Fruit fly (Drosophila melanogaster): Measurements from ENCODE around the gene Fdx1.

Gene Fdx1

dm6 chr3L:9401354-9402156 lies 30.5 kb upstream of the Fdx1 start (continued):
- no peak for TF ChIP-seq CG10669 (GFP tag; optimal IDR thresholded peaks at IDR 0.05)
- TF ChIP-seq Sox102F (GFP tag; optimal IDR thresholded peaks at IDR 0.05): no peak
- TF ChIP-seq CG8319 (GFP tag; optimal IDR thresholded peaks at IDR 0.05): no peak
- TF ChIP-seq Ets96B (tag; optimal IDR thresholded peaks at IDR 0.05): no peak
- TF ChIP-seq lz (GFP tag; optimal IDR thresholded peaks at IDR 0.05): no peak
- peak; percentile 15 for TF ChIP-seq CG16779 (tag; optimal IDR thresholded peaks at IDR 0.05)
- no peak for TF ChIP-seq spab (GFP tag; optimal IDR thresholded peaks at IDR 0.05)
- no peak for TF ChIP-seq CG3032 (tag; optimal IDR thresholded peaks at IDR 0.05)
- no peak for TF ChIP-seq Eip93F (GFP tag; optimal IDR thresholded peaks at IDR 0.05)
- no peak for TF ChIP-seq Eip75B (GFP tag; optimal IDR thresholded peaks at IDR 0.05)
- TF ChIP-seq Ets21C (GFP tag; optimal IDR thresholded peaks at IDR 0.05): no peak
- no peak for TF ChIP-seq dac (GFP tag; optimal IDR thresholded peaks at IDR 0.05)
- TF ChIP-seq CG31627 (GFP tag; optimal IDR thresholded peaks at IDR 0.05): no peak
- TF ChIP-seq Smox (GFP tag; optimal IDR thresholded peaks at IDR 0.05): no peak
- no peak for TF ChIP-seq acj6 (GFP tag; optimal IDR thresholded peaks at IDR 0.05)
- TF ChIP-seq fd59A (GFP tag; optimal IDR thresholded peaks at IDR 0.05): no peak
- no peak for TF ChIP-seq fd85E (GFP tag; optimal IDR thresholded peaks at IDR 0.05)
- no peak for TF ChIP-seq CG10631 (GFP tag; optimal IDR thresholded peaks at IDR 0.05)

dm6 chr3L:9400697-9401353 lies 29.8 kb upstream of the Fdx1 start:
- TF ChIP-seq CG15336 (GFP tag; IDR thresholded peaks at IDR 0.05) (peak; percentile 43; the same call in 1 of the 2 replicates), CG6163 (GFP tag; IDR thresholded peaks at IDR 0.05) (0 out of 3 replicates have a peak, but pooled peaks have one; percentile 24), CG1621 (tag; optimal IDR thresholded peaks at IDR 0.05) (peak; percentile 58), Ets21C (GFP tag; optimal IDR thresholded peaks at IDR 0.05) (no peak), salr (GFP tag; optimal IDR thresholded peaks at IDR 0.05) (no peak)

- TF ChIP-seq CG1621 (tag; optimal IDR thresholded peaks at IDR 0.05) (peak; percentile 55), CG11294 (GFP tag; IDR thresholded peaks at IDR 0.05) (no peak), Ets96B (tag; optimal IDR thresholded peaks at IDR 0.05) (no peak), Sox14 (GFP tag; optimal IDR thresholded peaks at IDR 0.05) (peak; percentile 13)
Observed at dm6 chr3L:9399855-9400254, 28.8 kb upstream of the Fdx1 start.

- TF ChIP-seq Met (GFP tag; optimal IDR thresholded peaks at IDR 0.05) (peak; percentile 64), Hr4 (GFP tag; optimal IDR thresholded peaks at IDR 0.05) (no peak), achi (GFP tag; optimal IDR thresholded peaks at IDR 0.05) (peak; percentile 5), Sox102F (GFP tag; optimal IDR thresholded peaks at IDR 0.05) (peak; percentile 64), fd85E (GFP tag; optimal IDR thresholded peaks at IDR 0.05) (no peak), Eip93F (GFP tag; optimal IDR thresholded peaks at IDR 0.05) (peak; percentile 61), ss (GFP tag; optimal IDR thresholded peaks at IDR 0.05) (peak in 1 of 2 experiments; percentile 10), CG8632 (GFP tag; optimal IDR thresholded peaks at IDR 0.05) (peak; percentile 26), CG6163 (GFP tag; IDR thresholded peaks at IDR 0.05) (no peak), CG9139 (GFP tag; optimal IDR thresholded peaks at IDR 0.05) (no peak), CG6276 (GFP tag; optimal IDR thresholded peaks at IDR 0.05) (no peak), Smox (GFP tag; optimal IDR thresholded peaks at IDR 0.05) (no peak), CG15336 (GFP tag; IDR thresholded peaks at IDR 0.05) (no peak), esn (GFP tag; optimal IDR thresholded peaks at IDR 0.05) (peak; percentile 61), CG11294 (GFP tag; IDR thresholded peaks at IDR 0.05) (no peak), Ets96B (tag; optimal IDR thresholded peaks at IDR 0.05) (no peak), CG6854 (GFP tag; optimal IDR thresholded peaks at IDR 0.05) (peak; percentile 9), Eip75B (GFP tag; optimal IDR thresholded peaks at IDR 0.05) (peak; percentile 7), OdsH (GFP tag; optimal IDR thresholded peaks at IDR 0.05) (no peak), dac (GFP tag; optimal IDR thresholded peaks at IDR 0.05) (no peak), Sox15 (GFP tag; optimal IDR thresholded peaks at IDR 0.05) (no peak), svp (GFP tag) (peak; percentile 59), CG32006 (GFP tag; optimal IDR thresholded peaks at IDR 0.05) (no peak), lz (GFP tag; optimal IDR thresholded peaks at IDR 0.05) (peak; percentile 37), Ets21C (GFP tag; optimal IDR thresholded peaks at IDR 0.05) (no peak), topi (GFP tag; optimal IDR thresholded peaks at IDR 0.05) (peak; percentile 46), vri (GFP tag; optimal IDR thresholded peaks at IDR 0.05) (peak; percentile 40), dsx (GFP tag; optimal IDR thresholded peaks at IDR 0.05; ENCODE audit: poor library complexity, severe bottlenecking) (peak; percentile 48), CG16779 (tag; optimal IDR thresholded peaks at IDR 0.05) (peak; percentile 43)
Observed at dm6 chr3L:9399013-9399750, 28.1 kb upstream of the Fdx1 start, which contains the start of gene CG4080. Gene CG4080, minus strand, starts transcription at chr3L:9399227.

All from whole organism, prepupa.